Worm (Caenorhabditis elegans): ENCODE data around the gene irld-8.

The irld-8 gene

ce11 chrIV:8159995-8160394 lies 44.4 kb downstream of the irld-8 start:
- TF ChIP-seq tbp1 (GFP tag; optimal IDR thresholded peaks at IDR 0.05) (no peak), akir-1 (GFP tag; optimal IDR thresholded peaks at IDR 0.05) (no peak), him-1 (tag; optimal IDR thresholded peaks at IDR 0.05) (no peak)

DNA sequence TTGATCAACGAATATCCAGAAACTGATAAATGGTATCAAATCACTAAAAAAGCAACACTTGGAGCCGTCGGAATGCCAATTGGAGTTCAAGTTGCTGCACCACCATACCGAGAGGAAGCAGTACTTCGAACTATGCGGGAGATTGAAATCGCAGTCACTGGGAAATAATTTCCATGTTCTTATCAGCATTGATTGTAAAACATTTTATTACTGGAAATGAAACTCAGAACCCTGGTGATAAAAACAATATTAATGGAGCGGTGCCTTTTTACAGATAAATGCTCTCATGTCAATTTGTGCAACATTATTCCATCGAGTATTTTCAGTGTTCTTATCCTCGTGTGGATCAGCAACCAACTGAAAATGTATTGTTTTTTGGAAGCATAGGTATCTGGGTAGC lies 46.2 kb downstream of the irld-8 start:
- no peak for TF ChIP-seq ama-1 (optimal IDR thresholded peaks at IDR 0.05)
- no peak for TF ChIP-seq ama-1 (GFP tag; optimal IDR thresholded peaks at IDR 0.05)
- no peak for TF ChIP-seq nfyb-1 (GFP tag; IDR thresholded peaks at IDR 0.05)
- no peak for TF ChIP-seq snpc-4 (GFP tag; optimal IDR thresholded peaks at IDR 0.05)
- TF ChIP-seq snpc-4 (tag; optimal IDR thresholded peaks at IDR 0.05), result no peak
- peak; percentile 41 for TF ChIP-seq nhr-80 (tag; optimal IDR thresholded peaks at IDR 0.05)

DNA sequence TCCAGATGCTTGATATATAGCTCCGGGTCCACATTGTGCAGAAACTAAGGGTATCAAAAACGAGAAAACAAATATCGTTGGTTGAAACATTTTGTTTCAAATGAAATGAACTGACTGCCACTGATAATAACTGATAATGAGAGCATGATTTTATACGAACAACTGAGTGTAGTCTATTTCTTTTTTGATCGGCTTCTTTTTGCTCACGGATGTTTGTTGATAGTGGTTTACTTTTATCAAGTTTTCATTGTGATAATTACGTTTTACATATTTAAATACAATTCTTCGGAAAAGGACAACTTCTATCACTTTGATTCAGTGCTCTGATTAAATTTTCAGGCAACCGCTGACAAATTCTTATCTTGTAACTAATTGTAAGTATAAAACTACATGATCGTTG lies 48.1 kb downstream of the irld-8 start, which contains the start of gene clec-51:
Gene clec-51 (minus strand): TSS at position 114 of the 400 bp plus-strand sequence.
- TF ChIP-seq atf-7 (tag; optimal IDR thresholded peaks at IDR 0.05) (no peak), nhr-80 (tag; optimal IDR thresholded peaks at IDR 0.05) (peak; percentile 69)

ce11 chrIV:8164515-8164914 lies 49.0 kb downstream of the irld-8 start:
- TF ChIP-seq snpc-3.4 (tag; optimal IDR thresholded peaks at IDR 0.05) (no peak), ceh-91 (GFP tag; IDR thresholded peaks at IDR 0.05) (no peak), lir-1 (GFP tag; conservative IDR thresholded peaks at IDR 0.05) (no peak), dox-1 (GFP tag; IDR thresholded peaks at IDR 0.05) (no peak), cebp-2 (GFP tag; IDR thresholded peaks at IDR 0.05) (no peak), unc-62 (GFP tag; optimal IDR thresholded peaks at IDR 0.05) (no peak), bed-1 (GFP tag; IDR thresholded peaks at IDR 0.05) (no peak), ztf-28 (GFP tag; IDR thresholded peaks at IDR 0.05) (no peak), F49E8.2 (tag; optimal IDR thresholded peaks at IDR 0.05; ENCODE audit: insufficient read depth) (no peak), pbrm-1 (GFP tag; IDR thresholded peaks at IDR 0.05) (no peak), aptf-3 (GFP tag; IDR thresholded peaks at IDR 0.05) (no peak), lin-54 (GFP tag; optimal IDR thresholded peaks at IDR 0.05) (no peak), attf-3 (GFP tag; conservative IDR thresholded peaks at IDR 0.05) (no peak), nhr-27 (tag; optimal IDR thresholded peaks at IDR 0.05) (no peak), let-526 (GFP tag; IDR thresholded peaks at IDR 0.05) (no peak)

DNA sequence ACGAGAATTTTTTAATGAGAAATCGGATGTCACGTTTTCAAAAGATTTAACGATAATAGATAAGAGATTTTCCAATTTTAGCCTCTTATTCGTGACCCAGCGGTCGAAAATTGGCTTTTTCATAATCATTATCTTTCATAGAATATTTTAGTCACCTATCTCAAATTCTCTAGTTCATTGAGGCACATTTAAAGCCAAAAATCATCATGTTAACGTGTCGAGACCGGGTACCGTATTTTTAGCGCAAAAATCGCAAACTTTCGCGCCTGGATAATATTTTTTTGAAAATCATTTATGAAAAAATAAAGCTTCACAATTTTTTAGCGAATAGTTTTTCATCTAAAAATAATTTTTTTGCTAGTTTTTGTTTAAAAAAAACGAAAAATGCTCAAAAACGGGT lies 50.4 kb downstream of the irld-8 start, which contains the start of gene B0218.7:
Gene B0218.7 (minus strand): TSS at position 101 of the 400 bp plus-strand sequence.
- TF ChIP-seq F10E7.11 (tag; optimal IDR thresholded peaks at IDR 0.05) (no peak), Y67H2A.10 (GFP tag; conservative IDR thresholded peaks at IDR 0.05) (no peak), snpc-3.4 (tag; optimal IDR thresholded peaks at IDR 0.05) (no peak), hlh-26 (GFP tag; conservative IDR thresholded peaks at IDR 0.05) (no peak), F23B12.7 (tag; optimal IDR thresholded peaks at IDR 0.05; ENCODE audit: insufficient read depth) (no peak), aptf-2 (GFP tag; conservative IDR thresholded peaks at IDR 0.05) (no peak)
